Comparison of ENCODE assay signal across 1 fruit fly cellular context in genomic region chr3L:507576-508322, dm6.
TF ChIP-seq lines count a peak whose summit lies in the region.

No protein-coding gene starts in this region.

TF ChIP-seq in whole organism, embryonic, 481 proteins besides CTCF, POLR2A, EP300 and RAD21 (continued from another document):
- TF ChIP-seq nerfin-2 (GFP tag; IDR thresholded peaks at IDR 0.05; lab: Robert Waterston, UW; ENCODE audit: partially characterized antibody) (peak; percentile 41), Drgx (GFP tag; IDR thresholded peaks at IDR 0.05; lab: Robert Waterston, UW) (peak; percentile 55), CG14965 (GFP tag; optimal IDR thresholded peaks at IDR 0.05; lab: Kevin White, UChicago; ENCODE audit: borderline replicate concordance) (peak; percentile 46), CG10959 (GFP tag; IDR thresholded peaks at IDR 0.05; lab: Robert Waterston, UW) (no peak), dm (GFP tag; optimal IDR thresholded peaks at IDR 0.05; lab: Kevin White, UChicago) (no peak), CG18476 (GFP tag; optimal IDR thresholded peaks at IDR 0.05; lab: Kevin White, UChicago) (no peak)
TF ChIP-seq in whole organism, embryonic: peak in this region for 14.
